Fruit fly (Drosophila melanogaster): Measurements from ENCODE around the gene CG31088.

The CG31088 gene

dm6 chr3R:15988353-15988752 lies 37.6 kb upstream of the CG31088 start:
- TF ChIP-seq schlank (tag; optimal IDR thresholded peaks at IDR 0.05) (no peak), NfI (GFP tag; optimal IDR thresholded peaks at IDR 0.05) (no peak), D (optimal IDR thresholded peaks at IDR 0.05) (peak; percentile 65), D (GFP tag; optimal IDR thresholded peaks at IDR 0.05) (no peak), zen (tag; optimal IDR thresholded peaks at IDR 0.05) (peak; percentile 90), tll (GFP tag; optimal IDR thresholded peaks at IDR 0.05) (peak in 1 of 2 experiments; percentile 90), cad (GFP tag; optimal IDR thresholded peaks at IDR 0.05) (peak; percentile 80)

dm6 chr3R:15987064-15987649 lies 36.4 kb upstream of the CG31088 start:
- peak; percentile 66 for TF ChIP-seq Deaf1 (tag; optimal IDR thresholded peaks at IDR 0.05)
- TF ChIP-seq sna (GFP tag; IDR thresholded peaks at IDR 0.05; ENCODE audit: partially characterized antibody) = no peak
- TF ChIP-seq CG34376 (GFP tag; optimal IDR thresholded peaks at IDR 0.05) = peak; percentile 47
- peak; percentile 18 for TF ChIP-seq sug (tag; optimal IDR thresholded peaks at IDR 0.05)
- TF ChIP-seq CG32772 (GFP tag; IDR thresholded peaks at IDR 0.05) = no peak
- TF ChIP-seq CG14965 (GFP tag; optimal IDR thresholded peaks at IDR 0.05; ENCODE audit: borderline replicate concordance) = no peak
- peak; percentile 34 for TF ChIP-seq CG10543 (GFP tag; optimal IDR thresholded peaks at IDR 0.05)
- TF ChIP-seq bsh (GFP tag; optimal IDR thresholded peaks at IDR 0.05) = peak in 1 of 2 experiments; percentile 6
- no peak for TF ChIP-seq eve (GFP tag; optimal IDR thresholded peaks at IDR 0.05)
- peak; percentile 55 for TF ChIP-seq nom (GFP tag; optimal IDR thresholded peaks at IDR 0.05)

dm6 chr3R:15985762-15986214 lies 35.0 kb upstream of the CG31088 start, which contains the start of gene srp:
Gene srp, plus strand, starts transcription at chr3R:15986152.
- TF ChIP-seq sens-2 (GFP tag; IDR thresholded peaks at IDR 0.05) (no peak), dmrt11E (tag; optimal IDR thresholded peaks at IDR 0.05) (no peak), Hey (tag; optimal IDR thresholded peaks at IDR 0.05) (peak; percentile 9), Atf-2 (GFP tag; optimal IDR thresholded peaks at IDR 0.05) (no peak), CG15479 (GFP tag; optimal IDR thresholded peaks at IDR 0.05) (peak; percentile 96), CG2199 (GFP tag; IDR thresholded peaks at IDR 0.05) (0 out of 3 replicates have a peak, but pooled peaks have one; percentile 21), Pdp1 (GFP tag; optimal IDR thresholded peaks at IDR 0.05) (peak in 1 of 2 experiments; percentile 74), Nf-YB (GFP tag; optimal IDR thresholded peaks at IDR 0.05) (peak; percentile 89), exex (tag; optimal IDR thresholded peaks at IDR 0.05) (peak; percentile 90), CG14965 (GFP tag; optimal IDR thresholded peaks at IDR 0.05; ENCODE audit: borderline replicate concordance) (no peak), cwo (GFP tag; optimal IDR thresholded peaks at IDR 0.05) (peak; percentile 100), CG13775 (GFP tag; optimal IDR thresholded peaks at IDR 0.05) (no peak), Hr51 (GFP tag; optimal IDR thresholded peaks at IDR 0.05) (no peak), Myb (GFP tag; optimal IDR thresholded peaks at IDR 0.05) (no peak), CG1832 (GFP tag; optimal IDR thresholded peaks at IDR 0.05) (peak; percentile 55), Adf1 (GFP tag; IDR thresholded peaks at IDR 0.05) (peak; percentile 16; the same call in 1 of the 2 replicates), CG1603 (tag; optimal IDR thresholded peaks at IDR 0.05) (no peak), HmgZ (tag; optimal IDR thresholded peaks at IDR 0.05) (peak; percentile 7), CG12071 (GFP tag; optimal IDR thresholded peaks at IDR 0.05) (no peak), CG14860 (GFP tag; IDR thresholded peaks at IDR 0.05; ENCODE audit: partially characterized antibody) (no peak), grn (GFP tag; optimal IDR thresholded peaks at IDR 0.05) (peak; percentile 96), lab (GFP tag; optimal IDR thresholded peaks at IDR 0.05) (peak; percentile 29), sd (tag; optimal IDR thresholded peaks at IDR 0.05) (peak; percentile 49), crol (GFP tag; IDR thresholded peaks at IDR 0.05) (peak; percentile 13; the same call in 1 of the 2 replicates), shn (GFP tag; optimal IDR thresholded peaks at IDR 0.05) (peak; percentile 57), Deaf1 (tag; optimal IDR thresholded peaks at IDR 0.05) (peak; percentile 78), schlank (tag; optimal IDR thresholded peaks at IDR 0.05) (no peak), CG34376 (GFP tag; optimal IDR thresholded peaks at IDR 0.05) (peak; percentile 88), HLH54F (GFP tag; optimal IDR thresholded peaks at IDR 0.05) (no peak), sug (tag; optimal IDR thresholded peaks at IDR 0.05) (peak; percentile 91), CG17359 (tag; optimal IDR thresholded peaks at IDR 0.05) (no peak), Nf-YC (tag; optimal IDR thresholded peaks at IDR 0.05) (peak; percentile 90)
